Fruit fly (Drosophila melanogaster): ENCODE measurements around the gene Dref.

Dref gene

DNA sequence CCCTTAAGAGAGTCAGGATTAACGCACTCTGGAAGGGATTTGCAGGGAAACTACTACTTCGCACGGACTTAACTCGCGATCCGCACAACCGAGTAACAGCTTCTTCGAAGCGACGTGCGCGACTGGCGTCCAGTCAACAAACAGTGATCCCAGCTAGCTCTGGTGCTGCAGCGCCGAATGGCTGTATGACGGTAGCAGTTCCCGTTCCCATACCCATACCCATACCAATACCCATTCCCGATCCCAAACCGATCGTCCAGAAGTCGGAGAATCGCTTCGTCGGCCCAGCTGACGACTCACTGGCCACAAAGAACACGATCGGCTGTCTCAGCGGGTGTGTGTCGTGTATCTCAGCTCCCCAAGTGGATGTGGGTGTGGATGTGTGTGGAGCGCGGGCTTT lies 19.8 kb downstream of the Dref start, which contains the start of gene CG5853 (continued):
- TF ChIP-seq CG10209 (GFP tag; optimal IDR thresholded peaks at IDR 0.05) (no peak), CG15601 (tag; optimal IDR thresholded peaks at IDR 0.05) (no peak), CG12236 (GFP tag; optimal IDR thresholded peaks at IDR 0.05) (no peak), Elba2 (GFP tag; optimal IDR thresholded peaks at IDR 0.05) (no peak), gsb (GFP tag; IDR thresholded peaks at IDR 0.05) (no peak), yki (optimal IDR thresholded peaks at IDR 0.05) (no peak), ems (GFP tag; optimal IDR thresholded peaks at IDR 0.05) (no peak), Dbx (GFP tag; IDR thresholded peaks at IDR 0.05) (0 out of 3 replicates have a peak, but pooled peaks have one; percentile 39), Taf1 (GFP tag; IDR thresholded peaks at IDR 0.05) (no peak), CG6813 (GFP tag; optimal IDR thresholded peaks at IDR 0.05) (no peak), CG12744 (GFP tag; optimal IDR thresholded peaks at IDR 0.05) (no peak), ttk (GFP tag; IDR thresholded peaks at IDR 0.05) (no peak), CG9876 (GFP tag; optimal IDR thresholded peaks at IDR 0.05) (no peak), CG30431 (GFP tag; optimal IDR thresholded peaks at IDR 0.05) (no peak), trem (tag; optimal IDR thresholded peaks at IDR 0.05) (no peak), nmo (GFP tag; optimal IDR thresholded peaks at IDR 0.05) (no peak), CG17802 (tag; optimal IDR thresholded peaks at IDR 0.05) (no peak), CG15696 (tag; optimal IDR thresholded peaks at IDR 0.05) (no peak), H2.0 (GFP tag; IDR thresholded peaks at IDR 0.05) (no peak), nau (GFP tag; optimal IDR thresholded peaks at IDR 0.05) (no peak), CG11695 (GFP tag; IDR thresholded peaks at IDR 0.05) (0 out of 3 replicates have a peak, but pooled peaks have one; percentile 30), sug (tag; optimal IDR thresholded peaks at IDR 0.05) (peak; percentile 76), prd (optimal IDR thresholded peaks at IDR 0.05) (no peak), prd (GFP tag; IDR thresholded peaks at IDR 0.05) (no peak), zf30C (GFP tag; optimal IDR thresholded peaks at IDR 0.05) (no peak), fu2 (GFP tag; optimal IDR thresholded peaks at IDR 0.05) (no peak), otp (GFP tag; IDR thresholded peaks at IDR 0.05) (no peak), CG11696 (GFP tag; IDR thresholded peaks at IDR 0.05) (no peak), dpn (GFP tag; optimal IDR thresholded peaks at IDR 0.05) (no peak), Hr78 (GFP tag; optimal IDR thresholded peaks at IDR 0.05) (no peak), Gug (GFP tag; IDR thresholded peaks at IDR 0.05) (no peak), Optix (GFP tag; IDR thresholded peaks at IDR 0.05) (0 out of 3 replicates have a peak, but pooled peaks have one; percentile 35), CG17612 (GFP tag; IDR thresholded peaks at IDR 0.05) (no peak), CG10462 (GFP tag; optimal IDR thresholded peaks at IDR 0.05) (no peak), CG6254 (GFP tag; optimal IDR thresholded peaks at IDR 0.05) (no peak), lov (optimal IDR thresholded peaks at IDR 0.05) (no peak), lov (GFP tag; IDR thresholded peaks at IDR 0.05) (no peak), twi (tag; optimal IDR thresholded peaks at IDR 0.05) (no peak), row (GFP tag; IDR thresholded peaks at IDR 0.05) (no peak; the same call in 2 of the 3 replicates), CG14014 (GFP tag; IDR thresholded peaks at IDR 0.05) (no peak; the same call in 1 of the 2 replicates), CkIIα-i1 (GFP tag; IDR thresholded peaks at IDR 0.05) (no peak), Dek (tag; optimal IDR thresholded peaks at IDR 0.05) (no peak), Opbp (GFP tag; IDR thresholded peaks at IDR 0.05; ENCODE audit: partially characterized antibody) (0 out of 3 replicates have a peak, but pooled peaks have one; percentile 7), CG9609 (GFP tag; optimal IDR thresholded peaks at IDR 0.05) (no peak), Adf1 (GFP tag; IDR thresholded peaks at IDR 0.05) (peak; percentile 34; the same call in 1 of the 2 replicates), grn (GFP tag; optimal IDR thresholded peaks at IDR 0.05) (peak; percentile 10), chif (GFP tag; optimal IDR thresholded peaks at IDR 0.05) (no peak), CG4854 (GFP tag; optimal IDR thresholded peaks at IDR 0.05) (no peak), CG11456 (GFP tag; IDR thresholded peaks at IDR 0.05) (no peak), CG13775 (GFP tag; optimal IDR thresholded peaks at IDR 0.05) (no peak), btn (GFP tag; optimal IDR thresholded peaks at IDR 0.05) (no peak), CG12104 (GFP tag; optimal IDR thresholded peaks at IDR 0.05) (no peak), CG15269 (tag; optimal IDR thresholded peaks at IDR 0.05) (peak; percentile 2)

Measured in whole organism, embryonic.